Fruit fly (Drosophila melanogaster): ENCODE measurements around the gene Paf-AHalpha.
A peak's percentile ranks its signal among the peaks of the same experiment; 100 is the strongest.

dm6 chrX:15834594-15835236, 49.3 kb upstream of the Paf-AHalpha start:
- TF ChIP-seq Mio (GFP tag; optimal IDR thresholded peaks at IDR 0.05), result no peak
- no peak for TF ChIP-seq Hr78 (GFP tag; optimal IDR thresholded peaks at IDR 0.05)
- no peak for TF ChIP-seq Dfd (GFP tag; optimal IDR thresholded peaks at IDR 0.05)
- TF ChIP-seq Myc (optimal IDR thresholded peaks at IDR 0.05), result no peak
- TF ChIP-seq h (GFP tag; optimal IDR thresholded peaks at IDR 0.05), result peak; percentile 8
